Worm (Caenorhabditis elegans): ENCODE data around the gene rsp-8.

The rsp-8 gene

ce11 chrIII:11816523-11817003 lies 9.7 kb upstream of the rsp-8 start, which contains the start of gene C18D11.1:
TSS of gene C18D11.1 (plus strand) at chrIII:11816573.
- TF ChIP-seq sdz-12 (GFP tag; optimal IDR thresholded peaks at IDR 0.05): no peak
- TF ChIP-seq ceh-32 (tag; optimal IDR thresholded peaks at IDR 0.05; ENCODE audit: poor library complexity): no peak
- TF ChIP-seq nhr-42 (GFP tag; IDR thresholded peaks at IDR 0.05): no peak
- no peak for TF ChIP-seq D1046.2 (GFP tag; IDR thresholded peaks at IDR 0.05)
- no peak for TF ChIP-seq nhr-6 (tag; optimal IDR thresholded peaks at IDR 0.05)
- no peak for TF ChIP-seq zip-11 (GFP tag; IDR thresholded peaks at IDR 0.05)
- TF ChIP-seq spr-3 (GFP tag; optimal IDR thresholded peaks at IDR 0.05): no peak
- no peak for TF ChIP-seq lin-1 (GFP tag; IDR thresholded peaks at IDR 0.05)
- no peak for TF ChIP-seq Y105C5A.15 (GFP tag; IDR thresholded peaks at IDR 0.05)
- TF ChIP-seq rbr-2 (tag; optimal IDR thresholded peaks at IDR 0.05): no peak
- no peak for TF ChIP-seq vab-7 (GFP tag; IDR thresholded peaks at IDR 0.05)
- no peak for TF ChIP-seq hif-1 (tag; optimal IDR thresholded peaks at IDR 0.05)
- no peak for TF ChIP-seq nhr-25 (tag; optimal IDR thresholded peaks at IDR 0.05; ENCODE audit: borderline replicate concordance, insufficient read depth)
- no peak for TF ChIP-seq tag-97 (GFP tag; IDR thresholded peaks at IDR 0.05)
- no peak for TF ChIP-seq nhr-76 (tag; optimal IDR thresholded peaks at IDR 0.05)
- TF ChIP-seq nhr-11 (tag; optimal IDR thresholded peaks at IDR 0.05): no peak
- TF ChIP-seq nhr-102 (tag; optimal IDR thresholded peaks at IDR 0.05): no peak
- TF ChIP-seq Y5F2A.4 (GFP tag; optimal IDR thresholded peaks at IDR 0.05): no peak
- no peak for TF ChIP-seq skn-1 (tag; optimal IDR thresholded peaks at IDR 0.05)

DNA sequence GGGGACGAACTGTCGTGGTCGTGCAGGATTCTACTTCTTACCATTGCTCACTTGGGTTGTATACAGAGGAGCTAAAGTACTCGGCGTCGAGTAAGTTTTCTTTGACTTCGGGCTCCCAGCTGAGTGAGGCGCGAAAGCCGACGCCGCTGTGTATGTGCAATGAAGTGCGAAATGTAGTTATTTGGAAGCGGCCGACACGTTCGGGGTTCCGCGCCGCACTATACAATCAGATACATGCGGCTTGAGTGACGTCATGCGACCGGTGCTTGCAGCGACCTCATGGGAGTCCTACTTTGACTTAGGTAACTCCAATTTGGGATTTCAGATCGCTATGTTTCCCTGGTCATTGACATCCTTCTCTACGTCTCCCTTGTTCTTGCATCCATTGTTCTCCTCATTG lies 8.4 kb upstream of the rsp-8 start:
- no peak for TF ChIP-seq zfp-2 (tag; optimal IDR thresholded peaks at IDR 0.05)
- TF ChIP-seq lin-15B (tag; optimal IDR thresholded peaks at IDR 0.05): no peak
- TF ChIP-seq set-16 (GFP tag; IDR thresholded peaks at IDR 0.05): 0 out of 2 replicates have a peak, but pooled peaks have one; percentile 4
- TF ChIP-seq F26F4.8 (GFP tag; conservative IDR thresholded peaks at IDR 0.05): no peak
- no peak for TF ChIP-seq lin-38 (GFP tag; IDR thresholded peaks at IDR 0.05)
- no peak for TF ChIP-seq daf-16 (GFP tag; optimal IDR thresholded peaks at IDR 0.05)
- peak; percentile 3 for TF ChIP-seq daf-16 (tag; optimal IDR thresholded peaks at IDR 0.05)
- no peak for TF ChIP-seq sdz-12 (GFP tag; optimal IDR thresholded peaks at IDR 0.05)
- no peak for TF ChIP-seq egl-43 (GFP tag; IDR thresholded peaks at IDR 0.05)
- TF ChIP-seq snpc-4 (tag; optimal IDR thresholded peaks at IDR 0.05): peak; percentile 26
- no peak for TF ChIP-seq ceh-62 (tag; optimal IDR thresholded peaks at IDR 0.05)
- no peak for TF ChIP-seq ZK337.2 (GFP tag; IDR thresholded peaks at IDR 0.05)
- no peak for TF ChIP-seq php-3 (GFP tag; IDR thresholded peaks at IDR 0.05)
- no peak for TF ChIP-seq nhr-42 (GFP tag; IDR thresholded peaks at IDR 0.05)
- TF ChIP-seq ceh-28 (tag; optimal IDR thresholded peaks at IDR 0.05): no peak
- no peak for TF ChIP-seq dve-1 (tag; optimal IDR thresholded peaks at IDR 0.05; ENCODE audit: insufficient read depth)
- no peak for TF ChIP-seq nhr-237 (tag; optimal IDR thresholded peaks at IDR 0.05)
- no peak for TF ChIP-seq nhr-77 (tag; optimal IDR thresholded peaks at IDR 0.05)
- TF ChIP-seq ctbp-1 (GFP tag; IDR thresholded peaks at IDR 0.05): no peak
- TF ChIP-seq unc-62 (GFP tag; optimal IDR thresholded peaks at IDR 0.05 in 1 of 2): no peak
- TF ChIP-seq unc-62 (tag; optimal IDR thresholded peaks at IDR 0.05): no peak
- no peak for TF ChIP-seq hlh-30 (tag; optimal IDR thresholded peaks at IDR 0.05; ENCODE audit: insufficient read depth)
- no peak for TF ChIP-seq cey-2 (tag; optimal IDR thresholded peaks at IDR 0.05; ENCODE audit: borderline replicate concordance, insufficient read depth)
- no peak for TF ChIP-seq nhr-6 (tag; optimal IDR thresholded peaks at IDR 0.05)

DNA sequence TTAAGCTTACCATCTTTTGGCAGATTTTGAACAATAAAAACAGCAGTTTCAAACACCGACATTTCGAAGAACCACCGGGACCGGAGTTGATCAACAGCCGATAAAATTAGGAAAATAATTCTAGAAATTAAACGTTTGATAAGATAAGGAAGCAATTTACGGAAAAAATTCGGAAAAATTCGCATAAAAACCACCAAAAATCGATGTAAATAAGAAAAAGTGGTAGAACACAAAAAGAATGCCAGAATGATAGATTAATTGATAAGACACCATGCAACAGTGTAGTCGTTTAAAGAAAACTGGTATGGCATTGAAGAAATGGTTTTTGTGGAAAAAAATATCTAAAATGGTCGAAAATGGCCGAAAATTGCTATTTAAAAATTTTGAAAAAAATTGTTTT lies 3.8 kb upstream of the rsp-8 start, which contains the start of gene maa-1:
Gene maa-1 (minus strand): TSS at position 120 of the 400 bp plus-strand sequence.
- TF ChIP-seq php-3 (GFP tag; IDR thresholded peaks at IDR 0.05) (0 out of 2 replicates have a peak, but pooled peaks have one; percentile 56), nhr-28 (tag; optimal IDR thresholded peaks at IDR 0.05) (peak; percentile 78), ztf-11 (tag; optimal IDR thresholded peaks at IDR 0.05) (no peak), ZK337.2 (GFP tag; IDR thresholded peaks at IDR 0.05) (no peak), madf-9 (GFP tag; conservative IDR thresholded peaks at IDR 0.05) (no peak), dve-1 (tag; optimal IDR thresholded peaks at IDR 0.05; ENCODE audit: insufficient read depth) (peak; percentile 74), hlh-11 (tag; optimal IDR thresholded peaks at IDR 0.05) (peak; percentile 64), nhr-77 (tag; optimal IDR thresholded peaks at IDR 0.05) (peak; percentile 48), pqm-1 (tag; optimal IDR thresholded peaks at IDR 0.05) (peak; percentile 39), daf-16 (GFP tag; optimal IDR thresholded peaks at IDR 0.05) (no peak), daf-16 (tag; optimal IDR thresholded peaks at IDR 0.05) (peak; percentile 97), lsy-2 (tag; optimal IDR thresholded peaks at IDR 0.05) (peak in 1 of 2 experiments; percentile 8), egl-43 (GFP tag; IDR thresholded peaks at IDR 0.05) (no peak), sdz-12 (GFP tag; optimal IDR thresholded peaks at IDR 0.05) (no peak)

All from whole organism, L4 larva.